Fruit fly (Drosophila melanogaster) whole organism, wandering third instar larva: ENCODE data around the gene CG3224.

Source experiments
- Abd-B ChIP-seq: fragments of >200 bp; optimal IDR thresholded peaks from 2 replicates; lab custom pipeline; 2017; ENCODE audit warnings: missing biosample characterization, missing genetic modification characterization
- h ChIP-seq: fragments of 200-800 bp; sonication (Bioruptor generic); optimal IDR thresholded peaks from 3 replicates; lab custom pipeline; 2016; ENCODE audit warnings: missing biosample characterization, mild to moderate bottlenecking, missing genetic modification characterization
- rgr ChIP-seq: fragments of 200-800 bp; sonication (Bioruptor generic); optimal IDR thresholded peaks from 3 replicates; lab custom pipeline; 2016; ENCODE audit warnings: missing biosample characterization, mild to moderate bottlenecking, missing genetic modification characterization
- usp ChIP-seq: fragments of >200 bp; optimal IDR thresholded peaks from 2 replicates; lab custom pipeline; 2017; ENCODE audit warnings: missing biosample characterization, missing genetic modification characterization

DNA sequence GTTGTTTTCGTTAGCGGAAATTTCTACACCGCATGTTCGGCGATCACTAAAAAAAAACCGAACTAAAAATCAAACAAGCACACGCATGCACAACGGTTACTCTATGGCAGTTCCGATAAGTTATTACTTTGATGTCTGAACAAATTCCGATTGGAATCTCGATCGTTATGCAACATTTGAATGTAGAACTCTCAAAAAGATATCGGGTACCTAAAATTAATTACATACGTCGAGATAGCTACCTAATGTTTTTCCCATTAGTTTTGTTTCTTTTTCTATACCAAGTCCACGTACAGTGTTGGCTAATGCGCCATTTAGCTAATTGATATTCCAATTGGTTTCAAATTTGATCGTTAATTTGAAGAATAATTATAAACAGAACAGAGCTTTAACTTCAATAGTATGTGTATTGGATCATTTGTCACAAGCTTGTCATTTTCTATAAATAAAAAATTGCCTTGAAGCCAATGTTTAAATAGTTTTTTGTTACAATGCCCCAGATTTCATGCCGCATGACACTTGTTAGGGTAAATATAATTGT is 39.8 kb upstream of the CG3224 start:
- TF ChIP-seq usp (GFP tag; lab: Kevin White, UChicago) (no peak), Abd-B (no peak), h (GFP tag; lab: Kevin White, UChicago) (no peak), rgr (GFP tag; lab: Kevin White, UChicago) (no peak)
